Fruit fly (Drosophila melanogaster) whole organism, embryonic: Measurements from ENCODE around the gene CG32700.

Experiments used
- Adf1 ChIP-seq: fragments of 200-800 bp; sonication (Bioruptor generic); IDR thresholded peaks from 2 replicates; pipeline ENCODE4 v1.3.6; 2022; ENCODE audit warnings: missing biosample characterization, missing genetic modification characterization
- Aef1 ChIP-seq: fragments of 200-800 bp; sonication (Bioruptor generic); IDR thresholded peaks from 3 replicates; pipeline ENCODE4 v1.3.6; 2022; ENCODE audit warnings: missing biosample characterization, missing genetic modification characterization
- Bgb ChIP-seq: fragments of 200-800 bp; sonication (Bioruptor generic); IDR thresholded peaks from 2 replicates; pipeline ENCODE4 v1.3.6; 2022; ENCODE audit warnings: missing biosample characterization, missing genetic modification characterization; ENCODE audit not compliant: partially characterized antibody
- CG10321 ChIP-seq: fragments of 200-800 bp; sonication (Bioruptor generic); IDR thresholded peaks from 2 replicates; pipeline ENCODE4 v1.3.6; 2022; ENCODE audit warnings: missing biosample characterization, missing genetic modification characterization
- CG11085 ChIP-seq: fragments of 200-800 bp; sonication (Bioruptor generic); IDR thresholded peaks from 2 replicates; pipeline ENCODE4 v1.3.6; 2022; ENCODE audit warnings: missing biosample characterization, missing genetic modification characterization
- CG12769 ChIP-seq: fragments of 200-800 bp; sonication (Bioruptor generic); optimal IDR thresholded peaks from 2 replicates; lab custom pipeline; 2019; ENCODE audit warnings: missing biosample characterization, mild to moderate bottlenecking, missing genetic modification characterization, moderate library complexity
- CG14050 ChIP-seq: fragments of 200-800 bp; sonication (Bioruptor generic); IDR thresholded peaks from 3 replicates; pipeline ENCODE4 v1.3.6; 2022; ENCODE audit warnings: missing biosample characterization, missing genetic modification characterization
- CG15514 ChIP-seq: fragments of 200-800 bp; sonication (Bioruptor generic); optimal IDR thresholded peaks from 3 replicates; lab custom pipeline; 2017; ENCODE audit warnings: missing biosample characterization, missing genetic modification characterization, mild to moderate bottlenecking, moderate library complexity, missing genetic modification reagents
- CG16815 ChIP-seq: fragments of 200-800 bp; sonication (Bioruptor generic); optimal IDR thresholded peaks from 3 replicates; lab custom pipeline; 2017; ENCODE audit warnings: missing biosample characterization, mild to moderate bottlenecking, missing genetic modification characterization
- CG17361 ChIP-seq: fragments of 200-800 bp; sonication (Bioruptor generic); IDR thresholded peaks from 3 replicates; pipeline ENCODE4 v1.3.6; 2022; ENCODE audit warnings: missing biosample characterization, missing genetic modification characterization
- CG18011 ChIP-seq: fragments of 200-800 bp; sonication (Bioruptor generic); optimal IDR thresholded peaks from 2 replicates; lab custom pipeline; 2017; ENCODE audit warnings: missing biosample characterization, missing genetic modification characterization, mild to moderate bottlenecking, moderate library complexity, missing genotype
- CG2199 ChIP-seq: fragments of 200-800 bp; sonication (Bioruptor generic); IDR thresholded peaks from 3 replicates; pipeline ENCODE4 v1.3.6; 2022; ENCODE audit warnings: missing biosample characterization, missing genetic modification characterization
- CG30431 ChIP-seq: fragments of 200-800 bp; sonication (Bioruptor generic); optimal IDR thresholded peaks from 2 replicates; lab custom pipeline; 2017; ENCODE audit warnings: missing biosample characterization, missing genetic modification characterization
- CG32767 ChIP-seq: fragments of 200-800 bp; sonication (Bioruptor generic); IDR thresholded peaks from 2 replicates; pipeline ENCODE4 v1.3.6; 2022; ENCODE audit warnings: missing biosample characterization, missing genetic modification characterization
- CG33213 ChIP-seq: fragments of 200-800 bp; sonication (Bioruptor generic); optimal IDR thresholded peaks from 3 replicates; lab custom pipeline; 2016; ENCODE audit warnings: missing biosample characterization, missing genetic modification characterization
- CG34376 ChIP-seq: fragments of 200-800 bp; sonication (Bioruptor generic); optimal IDR thresholded peaks from 2 replicates; lab custom pipeline; 2018; ENCODE audit warnings: missing biosample characterization, mild to moderate bottlenecking, missing genetic modification characterization
- CG6689 ChIP-seq: fragments of 200-800 bp; sonication (Bioruptor generic); IDR thresholded peaks from 2 replicates; pipeline ENCODE4 v1.3.6; 2022; ENCODE audit warnings: missing biosample characterization, missing genetic modification characterization
- CG8478 ChIP-seq: fragments of >200 bp; optimal IDR thresholded peaks from 2 replicates; lab custom pipeline; 2018
- CoRest ChIP-seq: fragments of 200-800 bp; sonication (Bioruptor generic); optimal IDR thresholded peaks from 3 replicates; lab custom pipeline; 2018; ENCODE audit warnings: missing biosample characterization, mild to moderate bottlenecking, missing genetic modification characterization, moderate library complexity
- Dref ChIP-seq: fragments of 200-800 bp; sonication (Bioruptor generic); IDR thresholded peaks from 2 replicates; pipeline ENCODE4 v1.3.6; 2022; ENCODE audit warnings: missing biosample characterization, missing genetic modification characterization
- Drgx ChIP-seq: fragments of 200-800 bp; sonication (Bioruptor generic); IDR thresholded peaks from 2 replicates; pipeline ENCODE4 v1.3.6; 2022; ENCODE audit warnings: missing biosample characterization, missing genetic modification characterization
- H15 ChIP-seq: fragments of 200-800 bp; sonication (Bioruptor generic); IDR thresholded peaks from 3 replicates; pipeline ENCODE4 v1.3.6; 2022; ENCODE audit warnings: missing biosample characterization, missing genetic modification characterization
- Myb ChIP-seq: fragments of 200-800 bp; sonication (Bioruptor generic); optimal IDR thresholded peaks from 2 replicates; lab custom pipeline; 2016; ENCODE audit warnings: missing biosample characterization, missing genetic modification characterization
- Rfx ChIP-seq: fragments of 200-800 bp; sonication (Bioruptor generic); IDR thresholded peaks from 2 replicates; pipeline ENCODE4 v1.3.6; 2022; ENCODE audit warnings: missing biosample characterization, missing genetic modification characterization
- Side ChIP-seq: fragments of 200-800 bp; sonication (Bioruptor generic); optimal IDR thresholded peaks from 2 replicates; lab custom pipeline; 2016; ENCODE audit warnings: missing biosample characterization, missing genetic modification characterization
- Trl ChIP-seq, 3 experiments: fragments of >200 bp in 2 of 3; fragments of 200-800 bp in 1 of 3; sonication (Bioruptor generic) in 1 of 3; optimal IDR thresholded peaks; 2 replicates in 1 of 3; 3 replicates in 2 of 3; lab custom pipeline; 2016 to 2017; ENCODE audit warnings: missing biosample characterization in 1 of 3, missing genetic modification characterization in 1 of 3
- Vsx1 ChIP-seq: fragments of 200-800 bp; sonication (Bioruptor generic); optimal IDR thresholded peaks from 2 replicates; lab custom pipeline; 2017; ENCODE audit warnings: missing biosample characterization, mild to moderate bottlenecking, missing genetic modification characterization, missing genetic modification reagents
- ab ChIP-seq: fragments of 200-800 bp; sonication (Bioruptor generic); optimal IDR thresholded peaks from 2 replicates; lab custom pipeline; 2016; ENCODE audit warnings: missing biosample characterization, missing genetic modification characterization
- abd-A ChIP-seq: fragments of 200-800 bp; sonication (Bioruptor generic); optimal IDR thresholded peaks from 3 replicates; lab custom pipeline; 2019; ENCODE audit warnings: missing biosample characterization, mild to moderate bottlenecking, missing genetic modification characterization, moderate library complexity
- bab2 ChIP-seq: fragments of 200-800 bp; sonication (Bioruptor generic); optimal IDR thresholded peaks from 2 replicates; lab custom pipeline; 2016; ENCODE audit warnings: missing biosample characterization, missing genetic modification characterization
- bigmax ChIP-seq: fragments of 200-800 bp; sonication (Bioruptor generic); optimal IDR thresholded peaks from 2 replicates; lab custom pipeline; 2018; ENCODE audit warnings: missing biosample characterization, mild to moderate bottlenecking, missing genetic modification characterization
- br ChIP-seq: fragments of >200 bp; optimal IDR thresholded peaks from 2 replicates; lab custom pipeline; 2017
- chif ChIP-seq, 2 experiments: fragments of 200-800 bp; sonication (Bioruptor generic); optimal IDR thresholded peaks; 3 replicates each; lab custom pipeline; 2016; ENCODE audit warnings: missing biosample characterization in 2 of 2, missing genetic modification characterization in 2 of 2
- crol ChIP-seq: fragments of 200-800 bp; sonication (Bioruptor generic); IDR thresholded peaks from 2 replicates; pipeline ENCODE4 v1.3.6; 2022; ENCODE audit warnings: missing biosample characterization, missing genetic modification characterization
- da ChIP-seq: fragments of 200-800 bp; sonication (Bioruptor generic); optimal IDR thresholded peaks from 2 replicates; lab custom pipeline; 2016; ENCODE audit warnings: missing biosample characterization, missing genetic modification characterization
- dysf ChIP-seq: fragments of 200-800 bp; sonication (Bioruptor generic); IDR thresholded peaks from 3 replicates; pipeline ENCODE4 v1.3.6; 2022; ENCODE audit warnings: missing biosample characterization, missing genetic modification characterization
- en ChIP-seq: fragments of 200-800 bp; sonication (Bioruptor generic); optimal IDR thresholded peaks from 2 replicates; lab custom pipeline; 2016; ENCODE audit warnings: missing biosample characterization, missing genetic modification characterization
- exex ChIP-seq: fragments of 200-800 bp; sonication (Bioruptor generic); optimal IDR thresholded peaks from 4 replicates; lab custom pipeline; 2018; ENCODE audit warnings: missing biosample characterization, mild to moderate bottlenecking, missing genetic modification characterization, moderate library complexity
- insv ChIP-seq, 2 experiments: fragments of 200-800 bp; sonication (Bioruptor generic); optimal IDR thresholded peaks; 3 replicates each; lab custom pipeline; 2016 to 2018; ENCODE audit warnings: missing biosample characterization in 2 of 2, missing genetic modification characterization in 2 of 2
- kay ChIP-seq: fragments of 200-800 bp; sonication (Bioruptor generic); optimal IDR thresholded peaks from 2 replicates; lab custom pipeline; 2016; ENCODE audit warnings: missing biosample characterization, missing genetic modification characterization
- ken ChIP-seq: fragments of 200-800 bp; sonication (Bioruptor generic); IDR thresholded peaks from 3 replicates; pipeline ENCODE4 v1.3.6; 2022; ENCODE audit warnings: missing biosample characterization, missing genetic modification characterization
- lbe ChIP-seq: fragments of 200-800 bp; sonication (Bioruptor generic); optimal IDR thresholded peaks from 2 replicates; lab custom pipeline; 2016; ENCODE audit warnings: missing biosample characterization, mild to moderate bottlenecking, missing genetic modification characterization
- lmd ChIP-seq: fragments of 200-800 bp; sonication (Bioruptor generic); IDR thresholded peaks from 2 replicates; pipeline ENCODE4 v1.3.6; 2022; ENCODE audit warnings: missing biosample characterization, missing genetic modification characterization
- nerfin-2 ChIP-seq: fragments of 200-800 bp; sonication (Bioruptor generic); IDR thresholded peaks from 2 replicates; pipeline ENCODE4 v1.3.6; 2022; ENCODE audit warnings: missing biosample characterization, missing genetic modification characterization; ENCODE audit not compliant: partially characterized antibody
- nom ChIP-seq: fragments of 200-800 bp; sonication (Bioruptor generic); optimal IDR thresholded peaks from 2 replicates; lab custom pipeline; 2017; ENCODE audit warnings: missing biosample characterization, missing genetic modification characterization, mild to moderate bottlenecking, moderate library complexity, missing genetic modification reagents
- pb ChIP-seq: fragments of 200-800 bp; sonication (Bioruptor generic); optimal IDR thresholded peaks from 3 replicates; lab custom pipeline; 2016; ENCODE audit warnings: missing biosample characterization, missing genetic modification characterization
- salm ChIP-seq: fragments of 200-800 bp; sonication (Bioruptor generic); optimal IDR thresholded peaks from 2 replicates; lab custom pipeline; 2018; ENCODE audit warnings: missing biosample characterization, mild to moderate bottlenecking, missing genetic modification characterization
- sens ChIP-seq: fragments of 200-800 bp; sonication (Bioruptor generic); peaks from one replicate; lab custom pipeline; 2016; ENCODE audit warnings: missing biosample characterization, missing genetic modification characterization
- so ChIP-seq: fragments of 200-800 bp; sonication (Bioruptor generic); IDR thresholded peaks from 3 replicates; pipeline ENCODE4 v1.3.6; 2022; ENCODE audit warnings: missing biosample characterization, missing genetic modification characterization
- sob ChIP-seq: fragments of 200-800 bp; sonication (Bioruptor generic); IDR thresholded peaks from 2 replicates; pipeline ENCODE4 v1.3.6; 2022; ENCODE audit warnings: missing biosample characterization, missing genetic modification characterization
- stc ChIP-seq: fragments of 200-800 bp; sonication (Bioruptor generic); IDR thresholded peaks from 2 replicates; pipeline ENCODE4 v1.3.6; 2022; ENCODE audit warnings: missing biosample characterization, missing genetic modification characterization
- tgo ChIP-seq: fragments of 200-800 bp; sonication (Bioruptor generic); IDR thresholded peaks from 3 replicates; pipeline ENCODE4 v1.3.6; 2022; ENCODE audit warnings: missing biosample characterization, missing genetic modification characterization

CG32700 gene

dm6 chrX:9486802-9487201, 63.8 kb downstream of the CG32700 start (continued):
- TF ChIP-seq Adf1 (GFP tag; lab: Robert Waterston, UW) (no peak), Drgx (peak; percentile 82), insv (GFP tag; optimal IDR thresholded peaks at IDR 0.05; lab: Kevin White, UChicago) (no peak), CG32767 (GFP tag; lab: Robert Waterston, UW) (peak; percentile 69), CG33213 (GFP tag; lab: Kevin White, UChicago) (peak; percentile 61), dysf (peak; percentile 69), Bgb (GFP tag; lab: Robert Waterston, UW) (no peak), CG10321 (GFP tag; lab: Robert Waterston, UW) (no peak), Dref (GFP tag; lab: Robert Waterston, UW) (no peak), so (GFP tag; lab: Robert Waterston, UW) (peak; percentile 69; the same call in 1 of the 3 replicates), CoRest (tag; lab: Kevin White, UChicago) (peak; percentile 73), CG17361 (GFP tag; lab: Robert Waterston, UW) (peak; percentile 76), bab2 (GFP tag; lab: Kevin White, UChicago) (peak; percentile 82), CG15514 (no peak), Aef1 (GFP tag; lab: Robert Waterston, UW) (peak; percentile 40; the same call in 1 of the 3 replicates), abd-A (tag; lab: Kevin White, UChicago) (no peak), CG11085 (GFP tag; lab: Robert Waterston, UW) (peak; percentile 37; the same call in 1 of the 2 replicates), CG18011 (GFP tag; lab: Kevin White, UChicago) (no peak), crol (GFP tag; lab: Robert Waterston, UW) (peak; percentile 51; the same call in 1 of the 2 replicates), en (GFP tag; lab: Kevin White, UChicago) (peak; percentile 45), bigmax (GFP tag; lab: Kevin White, UChicago) (no peak), Myb (GFP tag; lab: Kevin White, UChicago) (peak; percentile 47), CG2199 (GFP tag; lab: Robert Waterston, UW) (0 out of 3 replicates have a peak, but pooled peaks have one; percentile 47), H15 (GFP tag; lab: Robert Waterston, UW) (peak; percentile 65; the same call in 1 of the 3 replicates), Rfx (GFP tag; lab: Robert Waterston, UW) (peak; percentile 49; the same call in 1 of the 2 replicates), Trl (optimal IDR thresholded peaks at IDR 0.05; lab: Kevin White, UChicago) (no peak), Trl (GFP tag; optimal IDR thresholded peaks at IDR 0.05; lab: Kevin White, UChicago) (peak; percentile 73), lbe (GFP tag; lab: Kevin White, UChicago) (no peak), CG34376 (GFP tag; lab: Kevin White, UChicago) (no peak), da (GFP tag; lab: Kevin White, UChicago) (peak; percentile 31), pb (GFP tag; lab: Kevin White, UChicago) (peak; percentile 46), sens (GFP tag; lab: Kevin White, UChicago) (peak; percentile 98), tgo (peak; percentile 74), chif (GFP tag; optimal IDR thresholded peaks at IDR 0.05; lab: Kevin White, UChicago) (peak; percentile 83 to 90), exex (tag; lab: Kevin White, UChicago) (no peak), nom (no peak), stc (GFP tag; lab: Robert Waterston, UW) (peak; percentile 71), CG6689 (peak; percentile 76), kay (GFP tag; lab: Kevin White, UChicago) (peak; percentile 52), Side (peak; percentile 70), CG12769 (tag; lab: Kevin White, UChicago) (peak; percentile 28), lmd (GFP tag; lab: Robert Waterston, UW) (peak; percentile 77), ken (GFP tag; lab: Robert Waterston, UW) (peak; percentile 81), nerfin-2 (GFP tag; lab: Robert Waterston, UW) (no peak), CG16815 (peak; percentile 63), Vsx1 (GFP tag; lab: Kevin White, UChicago) (peak; percentile 21), ab (GFP tag; lab: Kevin White, UChicago) (peak; percentile 28), salm (tag; lab: Kevin White, UChicago) (peak; percentile 35), sob (peak; percentile 53; the same call in 1 of the 2 replicates), CG14050 (GFP tag; lab: Robert Waterston, UW) (peak; percentile 27; the same call in 1 of the 3 replicates), CG30431 (peak; percentile 79), CG8478 (lab: Kevin White, UChicago) (no peak), br (no peak)
